Fruit fly (Drosophila melanogaster): ENCODE data around the gene Duba.

- TF ChIP-seq acj6 (GFP tag; optimal IDR thresholded peaks at IDR 0.05) (no peak), Hr38 (GFP tag; optimal IDR thresholded peaks at IDR 0.05) (no peak)
These were observed 18.7 kb upstream of the Duba start, which contains the start of gene Apt1 for dm6 chr3L:11627819-11628483.

Data from whole organism, prepupa.